Fruit fly (Drosophila melanogaster) whole organism, embryonic: ENCODE results near the gene CG43248.

Experiments
- B-H2 ChIP-seq: fragments of 200-800 bp; sonication (Bioruptor generic); optimal IDR thresholded peaks from 2 replicates; lab custom pipeline; 2018; ENCODE audit warnings: missing biosample characterization, mild to moderate bottlenecking, missing genetic modification characterization
- Bdp1 ChIP-seq: fragments of 200-800 bp; sonication (Bioruptor generic); optimal IDR thresholded peaks from 3 replicates; lab custom pipeline; 2016; ENCODE audit warnings: missing biosample characterization, missing genetic modification characterization
- CG10959 ChIP-seq: fragments of 200-800 bp; sonication (Bioruptor generic); IDR thresholded peaks from 2 replicates; pipeline ENCODE4 v1.3.6; 2022; ENCODE audit warnings: missing biosample characterization, missing genetic modification characterization
- CG14050 ChIP-seq: fragments of 200-800 bp; sonication (Bioruptor generic); IDR thresholded peaks from 3 replicates; pipeline ENCODE4 v1.3.6; 2022; ENCODE audit warnings: missing biosample characterization, missing genetic modification characterization
- CG14965 ChIP-seq: fragments of 200-800 bp; sonication (Bioruptor generic); optimal IDR thresholded peaks from 2 replicates; lab custom pipeline; 2016; ENCODE audit warnings: missing biosample characterization, missing genetic modification characterization, borderline replicate concordance
- CG15269 ChIP-seq: fragments of 200-800 bp; sonication (Bioruptor generic); optimal IDR thresholded peaks from 2 replicates; lab custom pipeline; 2018; ENCODE audit warnings: missing biosample characterization, mild to moderate bottlenecking, missing genetic modification characterization, moderate library complexity
- CG17186 ChIP-seq: fragments of 200-800 bp; sonication (Bioruptor generic); optimal IDR thresholded peaks from 3 replicates; lab custom pipeline; 2017; ENCODE audit warnings: missing biosample characterization, missing genetic modification reagents, missing genetic modification characterization
- CG17829 ChIP-seq: fragments of 200-800 bp; optimal IDR thresholded peaks from 2 replicates; lab custom pipeline; 2019; ENCODE audit warnings: missing biosample characterization, mild to moderate bottlenecking, missing genetic modification characterization, moderate library complexity
- CG1792 ChIP-seq: fragments of 200-800 bp; sonication (Bioruptor generic); optimal IDR thresholded peaks from 2 replicates; lab custom pipeline; 2016; ENCODE audit warnings: missing biosample characterization, missing genetic modification characterization
- CG18262 ChIP-seq: fragments of 200-800 bp; optimal IDR thresholded peaks from 3 replicates; lab custom pipeline; 2019; ENCODE audit warnings: missing biosample characterization, mild to moderate bottlenecking, missing genetic modification characterization, moderate library complexity
- CG3407 ChIP-seq: fragments of 200-800 bp; sonication (Bioruptor generic); optimal IDR thresholded peaks from 2 replicates; lab custom pipeline; 2018; ENCODE audit warnings: missing biosample characterization, mild to moderate bottlenecking, missing genetic modification characterization
- CG3726 ChIP-seq: fragments of 200-800 bp; sonication (Bioruptor generic); IDR thresholded peaks from 3 replicates; pipeline ENCODE4, ENCODE4 v1.3.6; 2022; ENCODE audit warnings: missing biosample characterization, missing genetic modification characterization
- CG6683 ChIP-seq: fragments of 200-800 bp; sonication (Bioruptor generic); optimal IDR thresholded peaks from 2 replicates; lab custom pipeline; 2017; ENCODE audit warnings: missing biosample characterization, mild to moderate bottlenecking, missing genetic modification characterization, missing genetic modification reagents
- CG7963 ChIP-seq: fragments of 200-800 bp; sonication (Bioruptor generic); IDR thresholded peaks from 3 replicates; pipeline ENCODE4 v1.3.6; 2022; ENCODE audit warnings: missing biosample characterization, missing genetic modification characterization; ENCODE audit not compliant: partially characterized antibody
- CG8290 ChIP-seq, 3 experiments: fragments of 200-800 bp; sonication (Bioruptor generic); optimal IDR thresholded peaks; 2 replicates each; lab custom pipeline; 2016 to 2019; ENCODE audit warnings: missing biosample characterization in 3 of 3, missing genetic modification characterization in 3 of 3, mild to moderate bottlenecking in 2 of 3, moderate library complexity in 1 of 3
- CG9215 ChIP-seq: fragments of 200-800 bp; sonication (Bioruptor generic); IDR thresholded peaks from 2 replicates; pipeline ENCODE4 v1.3.6; 2022; ENCODE audit warnings: missing biosample characterization, missing genetic modification characterization
- CG9817 ChIP-seq: fragments of 200-800 bp; sonication (Bioruptor generic); optimal IDR thresholded peaks from 2 replicates; lab custom pipeline; 2018; ENCODE audit warnings: missing biosample characterization, mild to moderate bottlenecking, missing genetic modification characterization, moderate library complexity
- Chrac-16 ChIP-seq: fragments of 200-800 bp; sonication (Bioruptor generic); optimal IDR thresholded peaks from 3 replicates; lab custom pipeline; 2016; ENCODE audit warnings: missing biosample characterization, missing genetic modification characterization
- Dref ChIP-seq: fragments of 200-800 bp; sonication (Bioruptor generic); IDR thresholded peaks from 2 replicates; pipeline ENCODE4 v1.3.6; 2022; ENCODE audit warnings: missing biosample characterization, missing genetic modification characterization
- Elba2 ChIP-seq: fragments of 200-800 bp; sonication (Bioruptor generic); optimal IDR thresholded peaks from 3 replicates; lab custom pipeline; 2016; ENCODE audit warnings: missing biosample characterization, missing genetic modification characterization
- Ets65A ChIP-seq: fragments of 200-800 bp; sonication (Bioruptor generic); peaks from one replicate; lab custom pipeline; 2016; ENCODE audit warnings: missing biosample characterization, missing genetic modification characterization
- H15 ChIP-seq: fragments of 200-800 bp; sonication (Bioruptor generic); IDR thresholded peaks from 3 replicates; pipeline ENCODE4 v1.3.6; 2022; ENCODE audit warnings: missing biosample characterization, missing genetic modification characterization
- HmgZ ChIP-seq: fragments of 200-800 bp; sonication (Bioruptor generic); optimal IDR thresholded peaks from 2 replicates; lab custom pipeline; 2018; ENCODE audit warnings: missing biosample characterization, mild to moderate bottlenecking, missing genetic modification characterization
- Jarid2 ChIP-seq: fragments of 200-800 bp; sonication (Bioruptor generic); optimal IDR thresholded peaks from 3 replicates; lab custom pipeline; 2017; ENCODE audit warnings: mild to moderate bottlenecking, missing biosample characterization, missing genetic modification reagents, missing genetic modification characterization
- MBD-R2 ChIP-seq: fragments of 200-800 bp; sonication (Bioruptor generic); IDR thresholded peaks from 2 replicates; pipeline ENCODE4 v1.3.6; 2022; ENCODE audit warnings: missing biosample characterization, missing genetic modification characterization
- Rx ChIP-seq: fragments of 200-800 bp; sonication (Bioruptor generic); IDR thresholded peaks from 2 replicates; pipeline ENCODE4 v1.3.6; 2022; ENCODE audit warnings: missing biosample characterization, missing genetic modification characterization
- Xrp1 ChIP-seq: fragments of 200-800 bp; sonication (Bioruptor generic); IDR thresholded peaks from 2 replicates; pipeline ENCODE4 v1.3.6; 2022; ENCODE audit warnings: missing biosample characterization, missing genetic modification characterization
- ato ChIP-seq: fragments of 200-800 bp; sonication (Bioruptor generic); IDR thresholded peaks from 2 replicates; pipeline ENCODE4 v1.3.6; 2022; ENCODE audit warnings: missing biosample characterization, missing genetic modification characterization; ENCODE audit not compliant: partially characterized antibody
- btn ChIP-seq: fragments of 200-800 bp; sonication (Bioruptor generic); optimal IDR thresholded peaks from 2 replicates; lab custom pipeline; 2016; ENCODE audit warnings: missing biosample characterization, missing genetic modification characterization
- caup ChIP-seq: fragments of 200-800 bp; sonication (Bioruptor generic); optimal IDR thresholded peaks from 3 replicates; lab custom pipeline; 2017; ENCODE audit warnings: missing biosample characterization, mild to moderate bottlenecking, missing genetic modification characterization, moderate library complexity; ENCODE audit not compliant: severe bottlenecking
- chm ChIP-seq: fragments of 200-800 bp; sonication (Bioruptor generic); IDR thresholded peaks from 2 replicates; pipeline ENCODE4 v1.3.6; 2022; ENCODE audit warnings: missing biosample characterization, missing genetic modification characterization
- disco-r ChIP-seq: fragments of 200-800 bp; sonication (Bioruptor generic); optimal IDR thresholded peaks from 2 replicates; lab custom pipeline; 2016; ENCODE audit warnings: missing biosample characterization, missing genetic modification characterization
- dpn ChIP-seq, 2 experiments: fragments of 200-800 bp; sonication (Bioruptor generic); optimal IDR thresholded peaks; 3 replicates each; lab custom pipeline; 2016; ENCODE audit warnings: missing biosample characterization in 2 of 2, missing genetic modification characterization in 2 of 2
- dysf ChIP-seq: fragments of 200-800 bp; sonication (Bioruptor generic); IDR thresholded peaks from 3 replicates; pipeline ENCODE4 v1.3.6; 2022; ENCODE audit warnings: missing biosample characterization, missing genetic modification characterization
- ewg ChIP-seq: fragments of 200-800 bp; sonication (Bioruptor generic); optimal IDR thresholded peaks from 3 replicates; lab custom pipeline; 2017; ENCODE audit warnings: mild to moderate bottlenecking, missing biosample characterization, missing genetic modification reagents, missing genetic modification characterization
- fd102C ChIP-seq: fragments of 200-800 bp; sonication (Bioruptor generic); optimal IDR thresholded peaks from 2 replicates; lab custom pipeline; 2018; ENCODE audit warnings: missing biosample characterization, mild to moderate bottlenecking, missing genetic modification characterization, moderate library complexity
- ind ChIP-seq: fragments of 200-800 bp; sonication (Bioruptor generic); optimal IDR thresholded peaks from 3 replicates; lab custom pipeline; 2016; ENCODE audit warnings: missing biosample characterization, missing genetic modification characterization
- kah ChIP-seq: fragments of 200-800 bp; sonication (Bioruptor generic); optimal IDR thresholded peaks from 2 replicates; lab custom pipeline; 2018; ENCODE audit warnings: missing biosample characterization, mild to moderate bottlenecking, missing genetic modification characterization
- lab ChIP-seq: fragments of 200-800 bp; sonication (Bioruptor generic); optimal IDR thresholded peaks from 3 replicates; lab custom pipeline; 2017; ENCODE audit warnings: missing biosample characterization, missing genetic modification characterization, mild to moderate bottlenecking, moderate library complexity, missing genetic modification reagents
- lbe ChIP-seq: fragments of 200-800 bp; sonication (Bioruptor generic); optimal IDR thresholded peaks from 2 replicates; lab custom pipeline; 2016; ENCODE audit warnings: missing biosample characterization, mild to moderate bottlenecking, missing genetic modification characterization
- luna ChIP-seq: fragments of 200-800 bp; sonication (Bioruptor generic); optimal IDR thresholded peaks from 2 replicates; lab custom pipeline; 2016; ENCODE audit warnings: missing biosample characterization, missing genetic modification characterization
- nmo ChIP-seq: fragments of 200-800 bp; sonication (Bioruptor generic); optimal IDR thresholded peaks from 2 replicates; lab custom pipeline; 2018; ENCODE audit warnings: missing biosample characterization, mild to moderate bottlenecking, missing genetic modification characterization, moderate library complexity
- onecut ChIP-seq: fragments of 200-800 bp; sonication (Bioruptor generic); IDR thresholded peaks from 2 replicates; pipeline ENCODE4 v1.3.6; 2022; ENCODE audit warnings: missing biosample characterization, missing genetic modification characterization
- otp ChIP-seq: fragments of 200-800 bp; sonication (Bioruptor generic); IDR thresholded peaks from 3 replicates; pipeline ENCODE4, ENCODE4 v1.3.6; 2022; ENCODE audit warnings: missing biosample characterization, missing genetic modification characterization
- psq ChIP-seq: fragments of 200-800 bp; sonication (Bioruptor generic); optimal IDR thresholded peaks from 2 replicates; lab custom pipeline; 2017; ENCODE audit warnings: missing biosample characterization, missing genetic modification characterization
- sc ChIP-seq, 3 experiments: fragments of >200 bp in 2 of 3; fragments of 200-800 bp in 1 of 3; sonication (Bioruptor generic) in 1 of 3; optimal IDR thresholded peaks; 2 replicates in 2 of 3; 3 replicates in 1 of 3; lab custom pipeline; 2017; ENCODE audit warnings: mild to moderate bottlenecking in 1 of 3, missing biosample characterization in 1 of 3, missing genetic modification characterization in 1 of 3, missing genetic modification reagents in 1 of 3
- sr ChIP-seq: fragments of 200-800 bp; sonication (Bioruptor generic); IDR thresholded peaks from 3 replicates; pipeline ENCODE4 v1.3.6; 2022; ENCODE audit warnings: missing biosample characterization, missing genetic modification characterization
- tll ChIP-seq, 2 experiments: fragments of 200-800 bp in 1 of 2; fragments of >200 bp in 1 of 2; sonication (Bioruptor generic) in 1 of 2; optimal IDR thresholded peaks; 2 replicates each; lab custom pipeline; 2017 to 2019; ENCODE audit warnings: missing biosample characterization in 2 of 2, missing genetic modification characterization in 2 of 2, mild to moderate bottlenecking in 1 of 2, moderate library complexity in 1 of 2
- trem ChIP-seq: fragments of 200-800 bp; optimal IDR thresholded peaks from 3 replicates; lab custom pipeline; 2019; ENCODE audit warnings: missing biosample characterization, mild to moderate bottlenecking, missing genetic modification characterization, moderate library complexity

CG43248 gene

DNA sequence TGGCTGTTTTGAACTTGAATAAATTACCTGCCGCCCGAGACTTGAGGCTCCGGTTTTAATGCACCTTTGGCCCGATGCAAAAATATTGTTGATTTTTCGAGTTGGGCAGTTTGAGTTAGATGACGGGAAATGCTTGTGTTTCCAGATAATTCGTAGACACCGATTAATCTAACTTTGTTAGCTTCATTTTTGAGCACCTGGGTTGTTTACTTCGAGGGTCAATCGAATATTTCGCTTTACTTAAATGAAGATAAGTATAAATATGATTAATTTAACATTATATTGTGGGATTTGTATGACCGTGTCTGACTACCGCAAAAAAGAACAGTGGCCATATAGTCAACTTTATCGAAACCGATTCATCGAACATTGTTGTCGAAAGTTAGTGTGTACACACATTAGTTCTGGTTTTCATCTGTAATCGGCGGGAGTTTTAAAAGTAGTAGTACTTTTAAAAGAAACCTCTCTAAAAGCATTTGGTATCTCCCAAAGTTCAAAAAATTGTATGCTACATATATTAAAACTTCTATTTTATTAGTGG is 7.4 kb downstream of the CG43248 start, which contains the start of gene CG7945 (continued):
- no peak for TF ChIP-seq CG8290 (GFP tag; optimal IDR thresholded peaks at IDR 0.05; lab: Kevin White, UChicago)
- peak in 1 of 2 experiments; percentile 23 for TF ChIP-seq CG8290 (tag; optimal IDR thresholded peaks at IDR 0.05; lab: Kevin White, UChicago)
- TF ChIP-seq tll (GFP tag; optimal IDR thresholded peaks at IDR 0.05; lab: Kevin White, UChicago): peak in 1 of 2 experiments; percentile 12
- no peak for TF ChIP-seq ind (GFP tag; lab: Kevin White, UChicago)
- no peak for TF ChIP-seq otp (GFP tag; lab: Robert Waterston, UW)
- no peak for TF ChIP-seq caup
- no peak for TF ChIP-seq CG10959 (GFP tag; lab: Robert Waterston, UW)
- no peak for TF ChIP-seq CG18262 (tag; lab: Kevin White, UChicago)
- no peak for TF ChIP-seq psq (GFP tag; lab: Kevin White, UChicago)
- TF ChIP-seq lbe (GFP tag; lab: Kevin White, UChicago): peak; percentile 56
- no peak for TF ChIP-seq fd102C (GFP tag; lab: Kevin White, UChicago)
- TF ChIP-seq trem: peak; percentile 70
- no peak for TF ChIP-seq Chrac-16 (GFP tag; lab: Kevin White, UChicago)
- no peak for TF ChIP-seq Elba2 (GFP tag; lab: Kevin White, UChicago)
- 0 out of 2 replicates have a peak, but pooled peaks have one; percentile 3 for TF ChIP-seq onecut (GFP tag; lab: Robert Waterston, UW)
- TF ChIP-seq btn: no peak
- no peak for TF ChIP-seq ewg (GFP tag; lab: Kevin White, UChicago)
- no peak for TF ChIP-seq luna (GFP tag; lab: Kevin White, UChicago)
- TF ChIP-seq dysf: no peak
- no peak for TF ChIP-seq CG14965
- no peak for TF ChIP-seq sr (GFP tag; lab: Robert Waterston, UW)
- peak; percentile 51; the same call in 1 of the 2 replicates for TF ChIP-seq ato (GFP tag; lab: Robert Waterston, UW)
- peak; percentile 43 for TF ChIP-seq CG17829
- peak; percentile 49; the same call in 2 of the 3 replicates for TF ChIP-seq CG7963
- no peak for TF ChIP-seq CG3407 (GFP tag; lab: Kevin White, UChicago)
- no peak for TF ChIP-seq CG3726 (GFP tag; lab: Robert Waterston, UW)
- no peak for TF ChIP-seq chm (GFP tag; lab: Robert Waterston, UW)
- TF ChIP-seq disco-r: no peak
- no peak for TF ChIP-seq CG6683 (GFP tag; lab: Kevin White, UChicago)
- no peak for TF ChIP-seq Ets65A (GFP tag; lab: Kevin White, UChicago)
- no peak for TF ChIP-seq CG9215 (GFP tag; lab: Robert Waterston, UW)
- TF ChIP-seq kah (GFP tag; lab: Kevin White, UChicago): no peak
- peak; percentile 97 for TF ChIP-seq Dref (GFP tag; lab: Robert Waterston, UW)
- no peak for TF ChIP-seq CG14050 (GFP tag; lab: Robert Waterston, UW)
- TF ChIP-seq B-H2 (GFP tag; lab: Kevin White, UChicago): peak; percentile 22
- TF ChIP-seq MBD-R2 (GFP tag; lab: Robert Waterston, UW): peak; percentile 67
- TF ChIP-seq HmgZ: peak; percentile 69
- TF ChIP-seq Xrp1 (GFP tag; lab: Robert Waterston, UW): no peak
- TF ChIP-seq H15: no peak
- no peak for TF ChIP-seq sc (optimal IDR thresholded peaks at IDR 0.05; lab: Kevin White, UChicago)
- no peak for TF ChIP-seq sc (GFP tag; optimal IDR thresholded peaks at IDR 0.05; lab: Kevin White, UChicago)
- no peak for TF ChIP-seq Bdp1 (GFP tag; lab: Kevin White, UChicago)
- TF ChIP-seq Jarid2 (GFP tag; lab: Kevin White, UChicago): no peak
- no peak for TF ChIP-seq CG15269 (tag; lab: Kevin White, UChicago)
- TF ChIP-seq CG1792 (GFP tag; lab: Kevin White, UChicago): no peak
- TF ChIP-seq dpn (GFP tag; optimal IDR thresholded peaks at IDR 0.05; lab: Kevin White, UChicago): no peak
- TF ChIP-seq Rx (GFP tag; lab: Robert Waterston, UW): no peak
- TF ChIP-seq lab (GFP tag; lab: Kevin White, UChicago): no peak
- peak; percentile 23 for TF ChIP-seq nmo (GFP tag; lab: Kevin White, UChicago)
- no peak for TF ChIP-seq CG9817 (tag; lab: Kevin White, UChicago)
- TF ChIP-seq CG17186 (GFP tag; lab: Kevin White, UChicago): peak; percentile 39
